Fruit fly (Drosophila melanogaster): ENCODE measurements around the gene CG42724.

- TF ChIP-seq NC2α (GFP tag; optimal IDR thresholded peaks at IDR 0.05), result no peak
- no peak for TF ChIP-seq CG11085 (GFP tag; IDR thresholded peaks at IDR 0.05)
- no peak for TF ChIP-seq unc-4 (GFP tag; IDR thresholded peaks at IDR 0.05; ENCODE audit: partially characterized antibody)
- TF ChIP-seq tna (GFP tag; IDR thresholded peaks at IDR 0.05; ENCODE audit: partially characterized antibody), result no peak
- TF ChIP-seq CG15601 (tag; optimal IDR thresholded peaks at IDR 0.05), result no peak
- no peak for TF ChIP-seq CG2199 (GFP tag; IDR thresholded peaks at IDR 0.05)
- TF ChIP-seq sim (GFP tag; IDR thresholded peaks at IDR 0.05), result no peak
- TF ChIP-seq Dip3 (GFP tag; optimal IDR thresholded peaks at IDR 0.05), result no peak
- no peak for TF ChIP-seq fd64A (GFP tag; optimal IDR thresholded peaks at IDR 0.05)
- TF ChIP-seq CG17568 (GFP tag; optimal IDR thresholded peaks at IDR 0.05), result no peak
- no peak for TF ChIP-seq Elba2 (GFP tag; optimal IDR thresholded peaks at IDR 0.05)
Observed at dm6 chr3R:6339795-6340194, 28.3 kb downstream of the CG42724 start, which contains the start of gene Osi20.
